Fruit fly (Drosophila melanogaster): ENCODE data around the gene eEF2.

dm6 chr2L:21657426-21657825 is 24.5 kb downstream of the eEF2 start:
- TF ChIP-seq CTCF (optimal IDR thresholded peaks at IDR 0.05) (no peak), CG8478 (optimal IDR thresholded peaks at IDR 0.05) (no peak)

Data from S2 (cell line).